Worm (Caenorhabditis elegans): ENCODE measurements around the gene pqn-31.

- TF ChIP-seq tbx-11 (GFP tag; IDR thresholded peaks at IDR 0.05) (no peak), B0310.2 (tag; optimal IDR thresholded peaks at IDR 0.05) (no peak), F13C5.2 (tag; optimal IDR thresholded peaks at IDR 0.05) (no peak), ceh-36 (tag; optimal IDR thresholded peaks at IDR 0.05) (no peak), ama-1 (optimal IDR thresholded peaks at IDR 0.05) (no peak), hmbx-1 (tag; optimal IDR thresholded peaks at IDR 0.05) (no peak), aly-1 (tag; optimal IDR thresholded peaks at IDR 0.05) (no peak), tra-4 (tag; optimal IDR thresholded peaks at IDR 0.05) (no peak), scrt-1 (GFP tag; IDR thresholded peaks at IDR 0.05) (no peak), ceh-13 (GFP tag; optimal IDR thresholded peaks at IDR 0.05) (no peak), ets-7 (tag; optimal IDR thresholded peaks at IDR 0.05) (no peak), flt-1 (GFP tag; IDR thresholded peaks at IDR 0.05) (no peak), sea-1 (GFP tag; conservative IDR thresholded peaks at IDR 0.05) (no peak), hmg-4 (GFP tag; optimal IDR thresholded peaks at IDR 0.05) (no peak)
Observed at ce11 chrV:9125345-9125744, 16.0 kb downstream of the pqn-31 start, which contains the start of gene F21C10.5.

Measured in whole organism, early embryonic.